Worm (Caenorhabditis elegans) whole organism, late embryonic: ENCODE measurements around the gene spe-19.

Experiments
- ama-1 ChIP-seq: fragments of 150-350 bp; optimal IDR thresholded peaks from 2 replicates; lab custom pipeline; 2014
- elt-2 ChIP-seq: sonication (generic microtip); optimal IDR thresholded peaks from 2 replicates; lab custom pipeline; 2016; ENCODE audit warnings: missing genetic modification reagents, missing genetic modification characterization, missing compliant biosample characterization
- pat-9 ChIP-seq: fragments of 200-800 bp; sonication (Bioruptor generic); optimal IDR thresholded peaks from 2 replicates; lab custom pipeline; 2018; ENCODE audit warnings: mild to moderate bottlenecking, missing genetic modification characterization, moderate library complexity, missing compliant biosample characterization
- rnt-1 ChIP-seq: sonication (generic microtip); optimal IDR thresholded peaks from 2 replicates; lab custom pipeline; 2016; ENCODE audit warnings: missing genetic modification characterization, missing compliant biosample characterization
- unc-55 ChIP-seq: sonication (generic microtip); optimal IDR thresholded peaks from 2 replicates; lab custom pipeline; 2017; ENCODE audit warnings: missing biosample characterization, missing genetic modification reagents, missing genetic modification characterization

DNA sequence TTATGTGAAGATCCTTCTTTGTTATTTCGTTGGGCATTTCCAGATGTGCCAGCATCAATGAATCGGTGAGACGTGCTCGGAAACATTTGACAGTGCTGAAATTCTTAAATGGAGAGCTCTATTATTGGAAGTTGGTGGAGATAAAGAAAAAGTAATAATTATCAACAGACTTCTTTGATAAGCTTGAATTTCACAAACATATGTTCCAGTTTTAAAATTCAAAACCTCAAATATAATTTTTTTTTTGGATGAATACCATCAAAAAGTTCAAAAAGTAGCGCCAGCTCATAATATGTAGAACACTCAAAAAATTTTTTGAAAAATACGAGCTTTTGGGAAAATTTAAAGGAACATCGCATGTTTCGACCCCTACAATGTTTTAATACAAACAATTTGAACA lies 53.1 kb downstream of the spe-19 start, which contains the start of gene Y60A3A.25:
- TF ChIP-seq unc-55 (GFP tag; lab: Kevin White, UChicago) = no peak
- no peak for TF ChIP-seq rnt-1 (tag; lab: Kevin White, UChicago)
- no peak for TF ChIP-seq pat-9 (tag; lab: Kevin White, UChicago)
- no peak for TF ChIP-seq ama-1 (lab: Kevin White, UChicago)
- no peak for TF ChIP-seq elt-2 (tag; lab: Kevin White, UChicago)
